Fruit fly (Drosophila melanogaster) Kc167 (cell line): Measurements from ENCODE around the gene trk.

Experiments
- Myc ChIP-seq: fragments of >200 bp; optimal IDR thresholded peaks from 2 replicates; lab custom pipeline; 2017; ENCODE audit warnings: missing external identifiers
- h ChIP-seq: fragments of >200 bp; optimal IDR thresholded peaks from 3 replicates; lab custom pipeline; 2018; ENCODE audit warnings: missing external identifiers
- insv ChIP-seq: fragments of >200 bp; optimal IDR thresholded peaks from 3 replicates; lab custom pipeline; 2018; ENCODE audit warnings: missing external identifiers
- psq ChIP-seq: fragments of >200 bp; optimal IDR thresholded peaks from 2 replicates; lab custom pipeline; 2017; ENCODE audit warnings: missing external identifiers

- no peak for TF ChIP-seq insv (lab: Kevin White, UChicago)
- no peak for TF ChIP-seq h (lab: Kevin White, UChicago)
- no peak for TF ChIP-seq psq
- no peak for TF ChIP-seq Myc (lab: Kevin White, UChicago)
Measured at dm6 chr2L:10246785-10247190, 25.3 kb downstream of the trk start, which contains the start of gene chico.
